Worm (Caenorhabditis elegans) whole organism, L3 larva: ENCODE data around the gene atp-5.

Experiments used
- R02D3.7 ChIP-seq: fragments of 150-350 bp; optimal IDR thresholded peaks from 2 replicates; lab custom pipeline; 2014; ENCODE audit warnings: missing biosample characterization, missing genetic modification characterization
- aly-2 ChIP-seq: fragments of 150-350 bp; optimal IDR thresholded peaks from 2 replicates; lab custom pipeline; 2014; ENCODE audit warnings: missing biosample characterization, missing genetic modification characterization
- ama-1 ChIP-seq: fragments of 150-350 bp; optimal IDR thresholded peaks from 2 replicates; lab custom pipeline; 2018
- ceh-16 ChIP-seq: sonication (generic microtip); optimal IDR thresholded peaks from 2 replicates; lab custom pipeline; 2017; ENCODE audit warnings: missing biosample characterization, missing genetic modification characterization
- ceh-82 ChIP-seq: fragments of 150-350 bp; optimal IDR thresholded peaks from 2 replicates; lab custom pipeline; 2014; ENCODE audit warnings: missing biosample characterization, missing genetic modification characterization
- ceh-9 ChIP-seq: sonication (generic microtip); optimal IDR thresholded peaks from 2 replicates; lab custom pipeline; 2018; ENCODE audit warnings: missing biosample characterization, missing genetic modification characterization
- egl-27 ChIP-seq: sonication (generic microtip); optimal IDR thresholded peaks from 4 replicates; lab custom pipeline; 2017; ENCODE audit warnings: missing biosample characterization, missing genetic modification reagents, missing genetic modification characterization
- egl-5 ChIP-seq: fragments of 150-350 bp; optimal IDR thresholded peaks from 2 replicates; lab custom pipeline; 2017; ENCODE audit warnings: missing biosample characterization, missing genetic modification reagents, missing genetic modification characterization, inconsistent platforms
- elt-1 ChIP-seq: fragments of 150-350 bp; optimal IDR thresholded peaks from 2 replicates; lab custom pipeline; 2014; ENCODE audit warnings: missing biosample characterization, missing genetic modification characterization
- elt-2 ChIP-seq: sonication (generic microtip); optimal IDR thresholded peaks from 2 replicates; lab custom pipeline; 2016; ENCODE audit warnings: missing genetic modification reagents, mild to moderate bottlenecking, missing genetic modification characterization, missing compliant biosample characterization
- elt-3 ChIP-seq, 3 experiments: fragments of 150-350 bp in 1 of 3; sonication (generic microtip) in 2 of 3; optimal IDR thresholded peaks; 2 replicates in 2 of 3; 4 replicates in 1 of 3; lab custom pipeline; 2014 to 2017; ENCODE audit warnings: missing biosample characterization in 3 of 3, missing genetic modification characterization in 3 of 3
- fkh-10 ChIP-seq: sonication (generic microtip); optimal IDR thresholded peaks from 2 replicates; lab custom pipeline; 2017; ENCODE audit warnings: missing biosample characterization, missing genetic modification reagents, missing genetic modification characterization
- fkh-2 ChIP-seq: fragments of 150-350 bp; optimal IDR thresholded peaks from 2 replicates; lab custom pipeline; 2014; ENCODE audit warnings: missing biosample characterization, missing genetic modification reagents, missing genetic modification characterization
- hmg-11 ChIP-seq: sonication (generic microtip); optimal IDR thresholded peaks from 2 replicates; lab custom pipeline; 2016; ENCODE audit warnings: missing genetic modification characterization, missing compliant biosample characterization
- jun-1 ChIP-seq: fragments of 150-350 bp; optimal IDR thresholded peaks from 2 replicates; lab custom pipeline; 2014; ENCODE audit warnings: missing biosample characterization, missing genetic modification reagents, missing genetic modification characterization
- lin-15B ChIP-seq: fragments of 150-350 bp; optimal IDR thresholded peaks from 2 replicates; lab custom pipeline; 2014; ENCODE audit warnings: missing biosample characterization, missing genetic modification characterization
- lin-39 ChIP-seq: fragments of 150-350 bp; optimal IDR thresholded peaks from 2 replicates; lab custom pipeline; 2018; ENCODE audit warnings: missing biosample characterization, missing genetic modification reagents, missing genetic modification characterization
- lsy-12 ChIP-seq: sonication (generic microtip); optimal IDR thresholded peaks from 2 replicates; lab custom pipeline; 2016; ENCODE audit warnings: mild to moderate bottlenecking, missing genetic modification characterization, missing compliant biosample characterization
- mdl-1 ChIP-seq: fragments of 150-350 bp; optimal IDR thresholded peaks from 2 replicates; lab custom pipeline; 2014; ENCODE audit warnings: missing biosample characterization, missing genetic modification characterization
- nfya-1 ChIP-seq: sonication (generic microtip); optimal IDR thresholded peaks from 2 replicates; lab custom pipeline; 2017; ENCODE audit warnings: missing genetic modification characterization, mild to moderate bottlenecking, missing compliant biosample characterization, antibody characterized with exemption, moderate library complexity; ENCODE audit not compliant: insufficient read depth
- nhr-23 ChIP-seq: fragments of 150-350 bp; optimal IDR thresholded peaks from 2 replicates; lab custom pipeline; 2014; ENCODE audit warnings: missing biosample characterization, missing genetic modification reagents, missing genetic modification characterization
- nhr-237 ChIP-seq: fragments of 150-350 bp; optimal IDR thresholded peaks from 2 replicates; lab custom pipeline; 2014; ENCODE audit warnings: missing biosample characterization, missing genetic modification characterization
- nhr-25 ChIP-seq: sonication (generic microtip); optimal IDR thresholded peaks from 2 replicates; lab custom pipeline; 2017; ENCODE audit warnings: missing biosample characterization, missing genetic modification characterization
- nhr-28 ChIP-seq: fragments of 150-350 bp; optimal IDR thresholded peaks from 2 replicates; lab custom pipeline; 2014; ENCODE audit warnings: missing biosample characterization, missing genetic modification characterization
- nhr-43 ChIP-seq: sonication (generic microtip); optimal IDR thresholded peaks from 2 replicates; lab custom pipeline; 2016; ENCODE audit warnings: mild to moderate bottlenecking, missing genetic modification characterization, missing compliant biosample characterization; ENCODE audit not compliant: poor library complexity, severe bottlenecking
- nhr-67 ChIP-seq: fragments of 150-350 bp; optimal IDR thresholded peaks from 2 replicates; lab custom pipeline; 2014; ENCODE audit warnings: missing biosample characterization, missing genetic modification characterization
- nhr-76 ChIP-seq: fragments of 150-350 bp; sonication (generic microtip); optimal IDR thresholded peaks from 5 replicates; lab custom pipeline; 2014; ENCODE audit warnings: missing biosample characterization, missing genetic modification characterization
- nhr-77 ChIP-seq: fragments of 150-350 bp; optimal IDR thresholded peaks from 2 replicates; lab custom pipeline; 2014; ENCODE audit warnings: missing biosample characterization, missing genetic modification characterization
- pha-4 ChIP-seq: fragments of 150-350 bp; optimal IDR thresholded peaks from 2 replicates; lab custom pipeline; 2014; ENCODE audit warnings: missing biosample characterization, missing genetic modification reagents, missing genetic modification characterization
- pqm-1 ChIP-seq: fragments of 150-350 bp; optimal IDR thresholded peaks from 2 replicates; lab custom pipeline; 2017; ENCODE audit warnings: missing biosample characterization, missing genetic modification characterization, inconsistent platforms
- sea-2 ChIP-seq: fragments of 150-350 bp; sonication (generic microtip); optimal IDR thresholded peaks from 4 replicates; lab custom pipeline; 2014; ENCODE audit warnings: missing biosample characterization, missing genetic modification reagents, missing genetic modification characterization
- snpc-4 ChIP-seq: fragments of 150-350 bp; optimal IDR thresholded peaks from 2 replicates; lab custom pipeline; 2014; ENCODE audit warnings: missing biosample characterization, missing genetic modification characterization
- tbx-2 ChIP-seq: sonication (generic microtip); optimal IDR thresholded peaks from 2 replicates; lab custom pipeline; 2016; ENCODE audit warnings: mild to moderate bottlenecking, missing genetic modification characterization, missing compliant biosample characterization
- unc-39 ChIP-seq: sonication (generic microtip); optimal IDR thresholded peaks from 4 replicates; lab custom pipeline; 2017; ENCODE audit warnings: missing biosample characterization, missing genetic modification characterization
- unc-62 ChIP-seq: fragments of 150-350 bp; sonication (generic microtip); optimal IDR thresholded peaks from 4 replicates; lab custom pipeline; 2014; ENCODE audit warnings: missing biosample characterization, missing genetic modification reagents, missing genetic modification characterization
- zag-1 ChIP-seq: fragments of 150-350 bp; optimal IDR thresholded peaks from 2 replicates; lab custom pipeline; 2014; ENCODE audit warnings: missing biosample characterization, missing genetic modification characterization
- ztf-11 ChIP-seq: fragments of 150-350 bp; optimal IDR thresholded peaks from 2 replicates; lab custom pipeline; 2014; ENCODE audit warnings: missing biosample characterization, missing genetic modification characterization
- ztf-4 ChIP-seq: fragments of 150-350 bp; optimal IDR thresholded peaks from 2 replicates; lab custom pipeline; 2014; ENCODE audit warnings: missing biosample characterization, missing genetic modification characterization

The atp-5 gene

DNA sequence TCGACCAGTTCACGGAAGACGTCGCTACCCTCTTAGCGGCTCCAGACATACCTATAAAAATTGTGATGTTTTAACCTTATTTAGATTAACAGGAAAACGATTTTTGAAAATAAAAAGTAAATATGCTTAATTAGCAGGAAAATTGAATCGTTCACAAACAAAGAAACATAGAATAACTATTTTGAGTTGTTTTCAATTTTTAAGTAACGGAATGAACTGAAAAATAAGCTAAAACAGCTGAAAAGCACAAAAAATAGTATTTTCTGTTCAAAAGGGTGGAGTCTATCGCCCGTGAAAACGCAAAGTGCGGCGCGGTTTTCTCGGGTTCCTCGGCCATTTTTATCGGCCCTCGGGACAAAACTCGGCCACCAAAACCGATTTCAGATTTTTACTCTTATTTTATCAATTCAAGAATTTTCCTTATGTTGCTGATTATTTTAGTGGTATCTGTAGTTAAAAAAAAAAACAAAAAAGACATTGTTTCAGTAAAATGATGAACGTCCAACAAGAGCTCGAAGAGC, at the start of gene atp-5, which contains the start of gene lmtr-3:
atp-5 (minus strand) TSS at position 51 of the 521 bp plus-strand sequence.
lmtr-3 (plus strand) TSS at position 370 of the 521 bp plus-strand sequence.
- no peak for TF ChIP-seq nhr-237 (tag; lab: Kevin White, UChicago)
- peak; percentile 52 for TF ChIP-seq lsy-12
- TF ChIP-seq unc-39 (tag; lab: Kevin White, UChicago): no peak
- peak; percentile 14 for TF ChIP-seq R02D3.7 (tag; lab: Kevin White, UChicago)
- TF ChIP-seq nhr-43 (tag; lab: Kevin White, UChicago): peak; percentile 91
- TF ChIP-seq ztf-11 (tag; lab: Kevin White, UChicago): no peak
- TF ChIP-seq mdl-1 (tag; lab: Kevin White, UChicago): no peak
- no peak for TF ChIP-seq jun-1 (tag; lab: Kevin White, UChicago)
- no peak for TF ChIP-seq sea-2
- no peak for TF ChIP-seq nhr-77 (tag; lab: Kevin White, UChicago)
- peak; percentile 81 for TF ChIP-seq snpc-4
- TF ChIP-seq nhr-28 (tag; lab: Kevin White, UChicago): no peak
- TF ChIP-seq elt-1 (tag; lab: Kevin White, UChicago): no peak
- TF ChIP-seq hmg-11 (tag; lab: Kevin White, UChicago): peak; percentile 80
- TF ChIP-seq unc-62 (GFP tag; lab: Kevin White, UChicago): no peak
- TF ChIP-seq elt-2: peak; percentile 64
- peak; percentile 65 for TF ChIP-seq lin-39 (tag; lab: Kevin White, UChicago)
- no peak for TF ChIP-seq ztf-4
- no peak for TF ChIP-seq fkh-2 (tag; lab: Kevin White, UChicago)
- no peak for TF ChIP-seq egl-27
- TF ChIP-seq tbx-2 (tag; lab: Kevin White, UChicago): no peak
- peak; percentile 64 for TF ChIP-seq nhr-25 (tag; lab: Kevin White, UChicago)
- no peak for TF ChIP-seq ceh-16 (tag; lab: Kevin White, UChicago)
- TF ChIP-seq nhr-23: peak; percentile 52
- TF ChIP-seq egl-5 (tag; lab: Kevin White, UChicago): no peak
- TF ChIP-seq ceh-82 (tag; lab: Kevin White, UChicago): no peak
- peak; percentile 42 for TF ChIP-seq pqm-1 (tag; lab: Kevin White, UChicago)
- TF ChIP-seq nhr-67: no peak
- no peak for TF ChIP-seq aly-2
- TF ChIP-seq fkh-10 (GFP tag; lab: Kevin White, UChicago): no peak
- TF ChIP-seq nfya-1 (tag; lab: Kevin White, UChicago): peak; percentile 74
- no peak for TF ChIP-seq zag-1 (tag; lab: Kevin White, UChicago)
- TF ChIP-seq lin-15B (tag; lab: Kevin White, UChicago): peak; percentile 85
- no peak for TF ChIP-seq ceh-9 (tag; lab: Kevin White, UChicago)
- TF ChIP-seq elt-3 (tag; optimal IDR thresholded peaks at IDR 0.05; lab: Kevin White, UChicago): no peak
- peak; percentile 81 for TF ChIP-seq pha-4 (tag; lab: Kevin White, UChicago)
- no peak for TF ChIP-seq nhr-76 (tag; lab: Kevin White, UChicago)
- no peak for TF ChIP-seq ama-1 (lab: Kevin White, UChicago)

DNA sequence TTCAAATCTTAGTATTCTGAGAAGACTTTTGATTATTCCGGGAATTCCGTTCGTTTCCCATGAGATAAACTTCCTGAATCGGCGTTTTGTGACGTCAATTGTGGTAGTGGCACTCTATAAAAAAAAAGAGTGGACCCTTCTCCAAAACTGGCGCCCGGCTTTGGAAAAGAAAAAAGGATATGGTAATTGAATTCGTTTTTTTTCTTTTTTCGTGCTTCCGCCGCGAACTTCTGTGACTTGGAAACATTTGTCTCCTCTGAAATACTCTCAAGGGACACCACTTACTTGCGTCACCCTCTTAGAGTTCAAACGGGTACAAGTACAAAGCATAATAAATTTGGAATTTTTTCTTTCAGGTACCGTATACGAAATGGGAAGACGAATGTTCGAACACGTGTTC, 49.0 kb upstream of the atp-5 start:
- TF ChIP-seq snpc-4: no peak
- peak; percentile 19 for TF ChIP-seq fkh-10 (GFP tag; lab: Kevin White, UChicago)

DNA sequence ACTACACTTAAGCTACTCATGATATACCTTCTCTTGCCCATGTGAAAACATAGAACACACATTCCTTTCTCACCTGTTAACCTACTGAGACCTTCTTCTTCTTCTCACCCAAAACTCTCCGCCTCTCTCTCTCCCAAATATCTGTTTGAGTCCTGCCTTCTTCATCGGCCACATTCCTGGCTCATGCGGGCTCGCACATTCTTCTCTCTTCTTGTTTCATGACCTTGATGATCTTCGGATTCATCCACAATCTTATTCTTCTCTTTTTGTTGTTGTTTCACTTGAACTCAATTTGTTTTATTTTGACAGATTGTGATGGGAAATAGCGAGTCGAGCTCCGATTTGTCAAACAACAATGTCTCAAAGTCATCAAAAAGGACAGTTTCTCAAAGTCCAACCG, 48.2 kb upstream of the atp-5 start, which contains the start of gene T19C4.5:
T19C4.5 (plus strand) TSS at position 308 of the 400 bp plus-strand sequence.
- TF ChIP-seq unc-62 (GFP tag; lab: Kevin White, UChicago) (no peak), elt-2 (no peak), nhr-76 (tag; lab: Kevin White, UChicago) (no peak), nhr-28 (tag; lab: Kevin White, UChicago) (no peak), elt-3 (tag; optimal IDR thresholded peaks at IDR 0.05; lab: Kevin White, UChicago) (no peak)
